Fruit fly (Drosophila melanogaster) whole organism, prepupa: ENCODE measurements around the gene Snx27.

Source experiments
- CG10669 ChIP-seq: fragments of 200-800 bp; sonication (Bioruptor generic); optimal IDR thresholded peaks from 3 replicates; lab custom pipeline; 2018; ENCODE audit warnings: missing biosample characterization, mild to moderate bottlenecking, missing genetic modification characterization, moderate library complexity
- OdsH ChIP-seq: fragments of 200-800 bp; sonication (Bioruptor generic); optimal IDR thresholded peaks from 3 replicates; lab custom pipeline; 2016; ENCODE audit warnings: missing biosample characterization, missing genetic modification characterization
- fd85E ChIP-seq: fragments of 200-800 bp; sonication (Bioruptor generic); optimal IDR thresholded peaks from 3 replicates; lab custom pipeline; 2016; ENCODE audit warnings: missing biosample characterization, missing genetic modification characterization

DNA sequence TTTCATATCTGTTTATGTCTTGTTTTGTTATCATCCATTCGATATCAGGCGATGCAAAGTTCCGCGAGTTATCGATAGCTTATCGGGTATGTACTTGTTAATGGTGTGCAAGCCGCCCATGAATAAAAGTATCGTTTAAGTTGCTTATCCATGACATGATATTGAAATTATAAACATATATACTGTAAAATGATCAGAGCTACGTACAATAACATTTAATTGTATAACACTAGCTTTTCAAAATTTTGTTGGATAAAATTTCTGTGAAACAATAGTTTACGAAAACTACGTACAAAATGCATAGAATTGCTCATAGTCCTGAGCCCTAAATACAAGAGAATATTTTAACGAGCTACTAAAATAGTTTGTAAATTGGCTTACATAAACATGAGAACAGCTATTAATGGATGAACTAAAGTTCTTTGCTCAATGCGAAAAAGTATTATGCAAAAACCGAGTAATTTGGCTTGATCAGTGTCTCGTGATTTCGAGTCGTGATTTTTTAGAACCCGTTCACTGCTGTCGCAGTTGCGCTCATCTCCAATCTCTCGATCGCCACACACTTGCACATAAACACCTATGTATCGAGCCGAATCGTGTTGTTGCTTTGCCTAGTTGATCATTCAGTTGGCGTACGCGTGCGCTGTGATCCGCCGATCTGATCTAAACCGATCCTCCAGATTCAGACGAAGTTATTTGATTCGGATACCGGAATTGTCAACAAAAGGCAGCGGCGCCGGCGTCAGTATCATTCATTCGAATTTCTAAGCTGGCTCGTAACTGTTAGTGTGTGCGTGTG lies 48.2 kb downstream of the Snx27 start, which contains the start of the genes PGAP1 and cv:
- TF ChIP-seq CG10669 (GFP tag; lab: Kevin White, UChicago) (no peak), fd85E (no peak), OdsH (GFP tag; lab: Kevin White, UChicago) (no peak)
